Fruit fly (Drosophila melanogaster) whole organism, wandering third instar larva: ENCODE data around the gene CG32428.

ENCODE experiments used
- h ChIP-seq: fragments of 200-800 bp; sonication (Bioruptor generic); optimal IDR thresholded peaks from 3 replicates; lab custom pipeline; 2016; ENCODE audit warnings: missing biosample characterization, mild to moderate bottlenecking, missing genetic modification characterization
- psq ChIP-seq: fragments of 200-800 bp; sonication (Bioruptor generic); optimal IDR thresholded peaks from 3 replicates; lab custom pipeline; 2017; ENCODE audit warnings: missing biosample characterization, mild to moderate bottlenecking, missing genetic modification characterization, moderate library complexity

DNA sequence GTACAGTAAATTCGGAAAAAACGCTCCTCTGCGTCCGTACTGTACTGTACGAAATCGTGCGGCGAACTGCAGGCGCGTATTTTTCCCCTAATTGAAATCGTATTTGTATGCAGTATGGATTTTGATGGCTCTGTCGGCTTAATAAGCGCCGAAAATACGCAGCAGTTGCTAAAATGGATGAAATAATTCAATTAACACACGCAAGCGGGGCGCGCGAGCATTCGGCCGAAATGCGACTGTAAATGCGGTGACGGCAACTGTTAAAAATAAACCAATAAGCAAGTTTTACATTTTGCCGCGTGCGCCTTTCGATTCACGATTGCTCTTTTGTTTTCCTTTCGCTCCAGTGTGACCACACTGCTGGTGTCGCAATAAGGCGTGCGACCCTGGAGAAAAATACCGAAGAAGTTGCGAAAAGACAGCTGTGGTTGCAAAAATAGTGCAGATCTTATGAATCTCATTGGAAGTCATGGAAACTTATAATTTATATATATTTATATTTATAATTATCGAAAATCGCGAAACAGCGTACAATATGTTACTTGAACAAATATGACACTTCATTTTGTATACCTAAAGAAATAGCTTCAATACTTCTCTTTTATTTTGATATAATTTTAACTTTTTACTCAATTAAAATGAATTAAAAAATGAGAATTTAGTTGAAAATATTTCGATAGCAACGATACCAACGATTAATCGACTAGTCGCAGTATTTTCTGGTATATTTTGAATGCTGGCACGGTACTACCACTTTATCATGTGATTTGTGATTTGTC, at the start of gene CG32428, which contains the start of gene CG5969:
- TF ChIP-seq h (GFP tag; lab: Kevin White, UChicago) (peak; percentile 71), psq (peak; percentile 91)
